Fruit fly (Drosophila melanogaster) Kc167 (cell line): ENCODE measurements around the gene CG7227.

Experiments used
- Myc ChIP-seq: fragments of >200 bp; optimal IDR thresholded peaks from 2 replicates; lab custom pipeline; 2017; ENCODE audit warnings: missing external identifiers
- Sin3A ChIP-seq: fragments of >200 bp; optimal IDR thresholded peaks from 2 replicates; lab custom pipeline; 2018; ENCODE audit warnings: missing external identifiers
- h ChIP-seq: fragments of >200 bp; optimal IDR thresholded peaks from 3 replicates; lab custom pipeline; 2018; ENCODE audit warnings: missing external identifiers
- insv ChIP-seq: fragments of >200 bp; optimal IDR thresholded peaks from 3 replicates; lab custom pipeline; 2018; ENCODE audit warnings: missing external identifiers
- psq ChIP-seq: fragments of >200 bp; optimal IDR thresholded peaks from 2 replicates; lab custom pipeline; 2017; ENCODE audit warnings: missing external identifiers
- ttk ChIP-seq: sonication (Bioruptor generic); optimal IDR thresholded peaks from 2 replicates; lab custom pipeline; 2017; ENCODE audit warnings: missing external identifiers

dm6 chr2L:8043282-8043668, 45.3 kb upstream of the CG7227 start, which contains the start of gene Megf8:
- TF ChIP-seq Myc (lab: Kevin White, UChicago) (no peak), h (no peak), psq (no peak), insv (lab: Kevin White, UChicago) (no peak), Sin3A (lab: Kevin White, UChicago) (no peak), ttk (lab: Kevin White, UChicago) (no peak)
